Worm (Caenorhabditis elegans) whole organism, late embryonic: ENCODE measurements around the gene T04F8.3.
A peak's percentile ranks its signal among the peaks of the same experiment; 100 is the strongest.

Experiments
- C08G9.2 ChIP-seq: sonication (generic microtip); optimal IDR thresholded peaks from 2 replicates; lab custom pipeline; 2016; ENCODE audit warnings: mild to moderate bottlenecking, missing genetic modification characterization, moderate library complexity, missing compliant biosample characterization
- F13H6.1 ChIP-seq: sonication (generic microtip); optimal IDR thresholded peaks from 2 replicates; lab custom pipeline; 2016; ENCODE audit warnings: missing genetic modification characterization, missing compliant biosample characterization
- ahr-1 ChIP-seq: sonication (generic microtip); optimal IDR thresholded peaks from 2 replicates; lab custom pipeline; 2016; ENCODE audit warnings: missing genetic modification characterization, missing compliant biosample characterization
- ceh-14 ChIP-seq: sonication (generic microtip); optimal IDR thresholded peaks from 2 replicates; lab custom pipeline; 2016; ENCODE audit warnings: missing genotype, missing genetic modification characterization, missing compliant biosample characterization
- ceh-19 ChIP-seq: fragments of 200-800 bp; sonication (Bioruptor generic); optimal IDR thresholded peaks from 2 replicates; lab custom pipeline; 2018; ENCODE audit warnings: mild to moderate bottlenecking, missing genetic modification characterization, missing compliant biosample characterization
- ceh-2 ChIP-seq: sonication (generic microtip); optimal IDR thresholded peaks from 2 replicates; lab custom pipeline; 2016; ENCODE audit warnings: missing genotype, missing genetic modification characterization, missing compliant biosample characterization
- ceh-30 ChIP-seq: fragments of 150-350 bp; optimal IDR thresholded peaks from 2 replicates; lab custom pipeline; 2014; ENCODE audit warnings: missing biosample characterization, missing genetic modification characterization
- ceh-31 ChIP-seq: sonication (generic microtip); optimal IDR thresholded peaks from 2 replicates; lab custom pipeline; 2016; ENCODE audit warnings: missing genetic modification characterization, missing compliant biosample characterization
- ceh-34 ChIP-seq: sonication (generic microtip); optimal IDR thresholded peaks from 2 replicates; lab custom pipeline; 2016; ENCODE audit warnings: mild to moderate bottlenecking, missing genetic modification characterization, missing compliant biosample characterization
- ceh-48 ChIP-seq: sonication (generic microtip); optimal IDR thresholded peaks from 2 replicates; lab custom pipeline; 2016; ENCODE audit warnings: missing genetic modification characterization, inconsistent platforms, missing compliant biosample characterization
- che-1 ChIP-seq: sonication (generic microtip); optimal IDR thresholded peaks from 2 replicates; lab custom pipeline; 2016; ENCODE audit warnings: mild to moderate bottlenecking, missing genetic modification characterization, missing compliant biosample characterization
- dmd-4 ChIP-seq: sonication (generic microtip); optimal IDR thresholded peaks from 2 replicates; lab custom pipeline; 2016; ENCODE audit warnings: borderline replicate concordance, missing genetic modification characterization, missing compliant biosample characterization
- dve-1 ChIP-seq: sonication (generic microtip); optimal IDR thresholded peaks from 2 replicates; lab custom pipeline; 2017; ENCODE audit warnings: antibody characterized with exemption, mild to moderate bottlenecking, missing genetic modification characterization, missing compliant biosample characterization
- elt-4 ChIP-seq: sonication (generic microtip); optimal IDR thresholded peaks from 2 replicates; lab custom pipeline; 2016; ENCODE audit warnings: missing genetic modification characterization, missing compliant biosample characterization
- eyg-1 ChIP-seq: sonication (generic microtip); optimal IDR thresholded peaks from 2 replicates; lab custom pipeline; 2016; ENCODE audit warnings: missing genotype, missing genetic modification characterization, missing compliant biosample characterization
- hlh-15 ChIP-seq: sonication (generic microtip); optimal IDR thresholded peaks from 2 replicates; lab custom pipeline; 2016; ENCODE audit warnings: missing genetic modification characterization, missing compliant biosample characterization
- hlh-30 ChIP-seq: sonication (generic microtip); optimal IDR thresholded peaks from 2 replicates; lab custom pipeline; 2017; ENCODE audit warnings: antibody characterized with exemption, missing genetic modification characterization, missing compliant biosample characterization; ENCODE audit not compliant: insufficient read depth
- lim-6 ChIP-seq: sonication (generic microtip); optimal IDR thresholded peaks from 2 replicates; lab custom pipeline; 2016; ENCODE audit warnings: missing genetic modification characterization, missing compliant biosample characterization
- madf-2 ChIP-seq: sonication (generic microtip); optimal IDR thresholded peaks from 2 replicates; lab custom pipeline; 2017; ENCODE audit warnings: missing genetic modification characterization, missing compliant biosample characterization
- nfya-1 ChIP-seq: sonication (generic microtip); optimal IDR thresholded peaks from 2 replicates; lab custom pipeline; 2017; ENCODE audit warnings: missing genetic modification characterization, mild to moderate bottlenecking, missing compliant biosample characterization, antibody characterized with exemption, moderate library complexity
- npax-4 ChIP-seq: sonication (generic microtip); optimal IDR thresholded peaks from 2 replicates; lab custom pipeline; 2016; ENCODE audit warnings: missing genetic modification characterization, missing compliant biosample characterization
- odd-2 ChIP-seq: sonication (generic microtip); optimal IDR thresholded peaks from 2 replicates; lab custom pipeline; 2017; ENCODE audit warnings: antibody characterized with exemption, mild to moderate bottlenecking, missing genetic modification characterization, missing compliant biosample characterization
- pag-3 ChIP-seq: sonication (generic microtip); optimal IDR thresholded peaks from 2 replicates; lab custom pipeline; 2016; ENCODE audit warnings: missing compliant biosample characterization, missing genetic modification characterization, borderline replicate concordance
- pat-9 ChIP-seq: fragments of 200-800 bp; sonication (Bioruptor generic); optimal IDR thresholded peaks from 2 replicates; lab custom pipeline; 2018; ENCODE audit warnings: mild to moderate bottlenecking, missing genetic modification characterization, moderate library complexity, missing compliant biosample characterization
- pax-1 ChIP-seq: fragments of 150-350 bp; optimal IDR thresholded peaks from 2 replicates; lab custom pipeline; 2014; ENCODE audit warnings: missing biosample characterization, missing genetic modification characterization
- ref-2 ChIP-seq: sonication (generic microtip); optimal IDR thresholded peaks from 2 replicates; lab custom pipeline; 2016; ENCODE audit warnings: missing genetic modification characterization, missing compliant biosample characterization
- rnt-1 ChIP-seq: sonication (generic microtip); optimal IDR thresholded peaks from 2 replicates; lab custom pipeline; 2016; ENCODE audit warnings: missing genetic modification characterization, missing compliant biosample characterization
- sox-2 ChIP-seq: fragments of 200-800 bp; sonication (Bioruptor generic); IDR thresholded peaks from 2 replicates; pipeline ENCODE4 v1.3.6; 2022; ENCODE audit warnings: missing genetic modification reagents, missing genetic modification characterization, missing compliant biosample characterization
- sox-4 ChIP-seq: sonication (generic microtip); optimal IDR thresholded peaks from 2 replicates; lab custom pipeline; 2017; ENCODE audit warnings: mild to moderate bottlenecking, missing genetic modification characterization, inconsistent platforms, missing compliant biosample characterization
- syd-9 ChIP-seq: sonication (generic microtip); optimal IDR thresholded peaks from 2 replicates; lab custom pipeline; 2016; ENCODE audit warnings: mild to moderate bottlenecking, missing genetic modification characterization, moderate library complexity, missing compliant biosample characterization
- tbx-2 ChIP-seq: sonication (generic microtip); optimal IDR thresholded peaks from 2 replicates; lab custom pipeline; 2016; ENCODE audit warnings: missing genetic modification characterization, missing compliant biosample characterization
- tbx-7 ChIP-seq: sonication (generic microtip); optimal IDR thresholded peaks from 2 replicates; lab custom pipeline; 2016; ENCODE audit warnings: missing genotype, missing genetic modification characterization, missing compliant biosample characterization
- unc-3 ChIP-seq, 2 experiments: fragments of 200-800 bp in 1 of 2; sonication (Bioruptor generic) in 1 of 2; sonication (generic microtip) in 1 of 2; conservative IDR thresholded peaks in 1 of 2; optimal IDR thresholded peaks in 1 of 2; 2 replicates each; pipeline versions ENCODE4 v1.3.6 to Lab custom; 2016 to 2022; ENCODE audit warnings: missing compliant biosample characterization in 2 of 2, missing genetic modification characterization in 2 of 2, missing genetic modification reagents in 1 of 2
- unc-42 ChIP-seq: sonication (generic microtip); optimal IDR thresholded peaks from 2 replicates; lab custom pipeline; 2016; ENCODE audit warnings: missing genotype, missing genetic modification characterization, missing compliant biosample characterization
- unc-55 ChIP-seq: sonication (generic microtip); optimal IDR thresholded peaks from 2 replicates; lab custom pipeline; 2017; ENCODE audit warnings: missing biosample characterization, missing genetic modification reagents, missing genetic modification characterization
- ztf-16 ChIP-seq: sonication (generic microtip); optimal IDR thresholded peaks from 2 replicates; lab custom pipeline; 2017; ENCODE audit warnings: missing genetic modification characterization, missing compliant biosample characterization

Gene T04F8.3

DNA sequence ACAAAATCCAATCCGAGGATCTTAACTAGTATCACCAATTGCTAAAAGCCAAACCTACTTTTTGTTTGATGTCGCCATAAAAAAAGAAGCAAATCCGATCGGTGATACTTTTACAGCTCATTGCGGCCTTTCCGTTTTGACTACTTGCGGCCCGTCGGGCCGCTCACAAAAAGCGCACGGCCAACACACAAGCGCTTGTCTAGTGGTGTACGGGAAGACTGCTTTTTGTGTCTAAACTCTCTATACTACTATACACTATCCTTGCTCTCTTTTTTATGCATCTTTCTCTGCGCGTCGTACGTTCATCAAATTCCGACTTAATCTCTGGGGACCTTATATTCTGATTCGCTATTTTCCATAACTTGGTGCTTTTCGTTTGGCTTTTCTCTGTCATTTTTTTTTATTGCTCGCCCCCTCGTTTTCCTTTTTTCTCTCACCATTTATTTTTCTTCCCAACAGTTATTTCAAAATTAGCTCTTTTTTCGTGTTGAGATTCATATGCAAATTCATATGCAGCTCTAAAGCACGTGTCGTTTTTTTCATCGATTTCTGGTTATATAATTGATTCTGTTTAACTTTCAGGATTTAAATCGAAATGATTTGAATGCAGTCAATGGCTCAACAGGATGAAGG, 8.2 kb downstream of the T04F8.3 start, which contains the start of gene noca-2:
Gene noca-2 (plus strand): TSS at position 583 of the 633 bp plus-strand sequence.
- TF ChIP-seq tbx-2, result no peak
- no peak for TF ChIP-seq tbx-7 (tag; lab: Kevin White, UChicago)
- TF ChIP-seq dve-1 (tag; lab: Kevin White, UChicago), result no peak
- peak; percentile 24 for TF ChIP-seq ceh-31 (tag; lab: Kevin White, UChicago)
- TF ChIP-seq unc-3 (GFP tag; conservative IDR thresholded peaks at IDR 0.05; lab: Robert Waterston, UW), result no peak
- no peak for TF ChIP-seq unc-3 (tag; optimal IDR thresholded peaks at IDR 0.05; lab: Kevin White, UChicago)
- no peak for TF ChIP-seq ceh-14
- TF ChIP-seq dmd-4 (tag; lab: Kevin White, UChicago), result no peak
- no peak for TF ChIP-seq pag-3 (tag; lab: Kevin White, UChicago)
- TF ChIP-seq ahr-1 (tag; lab: Kevin White, UChicago), result no peak
- TF ChIP-seq F13H6.1 (tag; lab: Kevin White, UChicago), result no peak
- TF ChIP-seq pat-9 (tag; lab: Kevin White, UChicago), result no peak
- TF ChIP-seq elt-4 (tag; lab: Kevin White, UChicago), result no peak
- TF ChIP-seq ceh-30, result no peak
- TF ChIP-seq eyg-1 (tag; lab: Kevin White, UChicago), result no peak
- TF ChIP-seq ceh-34 (tag; lab: Kevin White, UChicago), result peak; percentile 9
- no peak for TF ChIP-seq rnt-1 (tag; lab: Kevin White, UChicago)
- peak; percentile 61 for TF ChIP-seq nfya-1
- no peak for TF ChIP-seq hlh-15 (tag; lab: Kevin White, UChicago)
- TF ChIP-seq sox-4 (tag; lab: Kevin White, UChicago), result no peak
- TF ChIP-seq sox-2 (GFP tag; lab: Robert Waterston, UW), result no peak
- TF ChIP-seq pax-1, result no peak
- no peak for TF ChIP-seq ceh-48 (tag; lab: Kevin White, UChicago)
- TF ChIP-seq ceh-2 (tag; lab: Kevin White, UChicago), result no peak
- no peak for TF ChIP-seq ceh-19 (GFP tag; lab: Kevin White, UChicago)
- TF ChIP-seq ref-2 (tag; lab: Kevin White, UChicago), result no peak
- TF ChIP-seq C08G9.2 (tag; lab: Kevin White, UChicago), result no peak
- TF ChIP-seq syd-9 (tag; lab: Kevin White, UChicago), result no peak
- no peak for TF ChIP-seq hlh-30 (tag; lab: Kevin White, UChicago)
- no peak for TF ChIP-seq lim-6
- TF ChIP-seq ztf-16, result no peak
- peak; percentile 65 for TF ChIP-seq unc-42 (tag; lab: Kevin White, UChicago)
- TF ChIP-seq madf-2, result no peak
- TF ChIP-seq che-1 (tag; lab: Kevin White, UChicago), result no peak
- no peak for TF ChIP-seq npax-4
- peak; percentile 62 for TF ChIP-seq unc-55 (GFP tag; lab: Kevin White, UChicago)

DNA sequence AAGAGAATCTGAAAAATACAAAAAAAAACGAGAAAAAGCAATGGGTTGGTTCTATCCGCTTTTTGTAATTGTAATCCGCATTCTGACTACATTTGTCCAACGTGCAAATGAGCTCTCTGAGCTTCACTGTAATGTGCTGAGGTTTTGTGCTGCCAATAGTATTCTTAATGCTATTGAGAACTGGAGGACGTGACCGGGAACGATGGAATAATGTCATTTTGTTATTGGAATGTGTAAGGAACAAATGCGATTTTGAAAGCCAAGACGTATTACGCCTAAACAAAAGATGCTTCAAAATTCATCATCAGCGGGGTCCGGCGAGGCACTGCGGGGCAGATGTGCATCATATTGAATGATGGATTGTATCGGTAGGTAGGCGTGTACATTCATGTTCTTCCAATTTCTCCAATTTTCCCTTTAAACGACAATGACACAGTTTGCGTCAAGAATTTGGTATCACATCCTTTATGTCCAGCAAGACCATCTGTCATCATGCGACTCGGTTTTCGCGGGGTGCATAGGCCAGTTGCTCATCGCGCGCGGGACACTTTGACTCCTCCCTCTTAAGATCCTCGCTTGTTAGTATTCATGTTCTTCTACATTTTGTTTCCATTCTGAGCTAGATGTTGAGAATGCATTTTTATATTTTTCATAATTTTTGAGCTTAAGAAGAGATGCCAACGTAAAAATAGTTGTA, 14.8 kb downstream of the T04F8.3 start:
- TF ChIP-seq eyg-1 (tag; lab: Kevin White, UChicago), result no peak
- peak; percentile 44 for TF ChIP-seq unc-42 (tag; lab: Kevin White, UChicago)

DNA sequence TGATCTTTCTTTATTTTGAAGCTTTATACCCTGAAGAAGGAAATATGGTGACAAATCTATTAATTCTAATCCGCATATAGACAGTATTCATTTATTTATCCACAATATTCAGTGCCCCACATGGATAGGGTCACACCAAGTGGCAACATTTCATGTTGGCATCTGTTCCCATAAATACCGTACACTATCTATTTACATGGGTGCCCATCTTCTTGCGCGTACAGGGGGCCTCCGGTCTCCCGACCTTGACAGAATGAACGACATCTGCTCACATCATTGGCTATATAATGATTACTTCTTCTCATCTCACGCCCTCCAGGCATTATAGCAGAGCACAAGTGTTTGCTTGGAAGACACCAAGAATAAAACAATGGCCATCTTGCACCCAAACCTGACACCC, 17.1 kb downstream of the T04F8.3 start:
- TF ChIP-seq odd-2 (tag; lab: Kevin White, UChicago) (no peak), ceh-31 (tag; lab: Kevin White, UChicago) (peak; percentile 21)
